Worm (Caenorhabditis elegans) whole organism, L4/young adult: ENCODE results near the gene xpd-1.

Source experiments
- W03F9.2 ChIP-seq: fragments of 150-350 bp; optimal IDR thresholded peaks from 2 replicates; lab custom pipeline; 2014; ENCODE audit warnings: missing biosample characterization, missing genetic modification characterization
- dao-5 ChIP-seq: sonication (generic microtip); optimal IDR thresholded peaks from 2 replicates; lab custom pipeline; 2016; ENCODE audit warnings: missing genotype, missing genetic modification characterization, moderate library complexity, missing compliant biosample characterization
- him-1 ChIP-seq: sonication (generic microtip); optimal IDR thresholded peaks from 2 replicates; lab custom pipeline; 2016; ENCODE audit warnings: missing genotype, missing genetic modification reagents, missing genetic modification characterization, missing compliant biosample characterization

Gene xpd-1

ce11 chrIII:299220-299619 lies 34.3 kb downstream of the xpd-1 start:
- TF ChIP-seq dao-5 (tag; lab: Kevin White, UChicago): no peak
- TF ChIP-seq W03F9.2: no peak
- TF ChIP-seq him-1 (tag; lab: Kevin White, UChicago): no peak

- no peak for TF ChIP-seq W03F9.2
Observed at ce11 chrIII:304564-304963, 39.7 kb downstream of the xpd-1 start.

- TF ChIP-seq W03F9.2: no peak
- no peak for TF ChIP-seq him-1 (tag; lab: Kevin White, UChicago)
- TF ChIP-seq dao-5 (tag; lab: Kevin White, UChicago): no peak
Observed at ce11 chrIII:311174-311573, 46.3 kb downstream of the xpd-1 start.

ce11 chrIII:312873-313272 lies 48.0 kb downstream of the xpd-1 start:
- no peak for TF ChIP-seq dao-5 (tag; lab: Kevin White, UChicago)

ce11 chrIII:315160-315559 lies 50.3 kb downstream of the xpd-1 start, which contains the start of gene Y50D7A.10:
Gene Y50D7A.10 (plus strand): TSS chrIII:315460.
- TF ChIP-seq W03F9.2: no peak
- TF ChIP-seq him-1 (tag; lab: Kevin White, UChicago): no peak
- no peak for TF ChIP-seq dao-5 (tag; lab: Kevin White, UChicago)
